Worm (Caenorhabditis elegans) whole organism, L3 larva: ENCODE results near the gene ttr-17.

Experiments used
- ZK546.5 ChIP-seq: sonication (generic microtip); optimal IDR thresholded peaks from 2 replicates; lab custom pipeline; 2017; ENCODE audit warnings: missing biosample characterization, missing genetic modification characterization
- aly-2 ChIP-seq: fragments of 150-350 bp; optimal IDR thresholded peaks from 2 replicates; lab custom pipeline; 2014; ENCODE audit warnings: missing biosample characterization, missing genetic modification characterization
- ama-1 ChIP-seq: fragments of 150-350 bp; optimal IDR thresholded peaks from 2 replicates; lab custom pipeline; 2018
- ceh-16 ChIP-seq: sonication (generic microtip); optimal IDR thresholded peaks from 2 replicates; lab custom pipeline; 2017; ENCODE audit warnings: missing biosample characterization, missing genetic modification characterization
- ceh-28 ChIP-seq: fragments of 150-350 bp; optimal IDR thresholded peaks from 2 replicates; lab custom pipeline; 2014; ENCODE audit warnings: missing biosample characterization, missing genetic modification reagents, missing genetic modification characterization
- ceh-82 ChIP-seq: fragments of 150-350 bp; optimal IDR thresholded peaks from 2 replicates; lab custom pipeline; 2014; ENCODE audit warnings: missing biosample characterization, missing genetic modification characterization
- egl-27 ChIP-seq: sonication (generic microtip); optimal IDR thresholded peaks from 4 replicates; lab custom pipeline; 2017; ENCODE audit warnings: missing biosample characterization, missing genetic modification reagents, missing genetic modification characterization
- elt-1 ChIP-seq: fragments of 150-350 bp; optimal IDR thresholded peaks from 2 replicates; lab custom pipeline; 2014; ENCODE audit warnings: missing biosample characterization, missing genetic modification characterization
- elt-2 ChIP-seq: sonication (generic microtip); optimal IDR thresholded peaks from 2 replicates; lab custom pipeline; 2016; ENCODE audit warnings: missing genetic modification reagents, mild to moderate bottlenecking, missing genetic modification characterization, missing compliant biosample characterization
- elt-3 ChIP-seq, 3 experiments: fragments of 150-350 bp in 1 of 3; sonication (generic microtip) in 2 of 3; optimal IDR thresholded peaks; 2 replicates in 2 of 3; 4 replicates in 1 of 3; lab custom pipeline; 2014 to 2017; ENCODE audit warnings: missing biosample characterization in 3 of 3, missing genetic modification characterization in 3 of 3
- fkh-10 ChIP-seq: sonication (generic microtip); optimal IDR thresholded peaks from 2 replicates; lab custom pipeline; 2017; ENCODE audit warnings: missing biosample characterization, missing genetic modification reagents, missing genetic modification characterization
- fkh-2 ChIP-seq: fragments of 150-350 bp; optimal IDR thresholded peaks from 2 replicates; lab custom pipeline; 2014; ENCODE audit warnings: missing biosample characterization, missing genetic modification reagents, missing genetic modification characterization
- hmg-11 ChIP-seq: sonication (generic microtip); optimal IDR thresholded peaks from 2 replicates; lab custom pipeline; 2016; ENCODE audit warnings: missing genetic modification characterization, missing compliant biosample characterization
- jun-1 ChIP-seq: fragments of 150-350 bp; optimal IDR thresholded peaks from 2 replicates; lab custom pipeline; 2014; ENCODE audit warnings: missing biosample characterization, missing genetic modification reagents, missing genetic modification characterization
- lin-15B ChIP-seq: fragments of 150-350 bp; optimal IDR thresholded peaks from 2 replicates; lab custom pipeline; 2014; ENCODE audit warnings: missing biosample characterization, missing genetic modification characterization
- lin-39 ChIP-seq: fragments of 150-350 bp; optimal IDR thresholded peaks from 2 replicates; lab custom pipeline; 2018; ENCODE audit warnings: missing biosample characterization, missing genetic modification reagents, missing genetic modification characterization
- lsy-12 ChIP-seq: sonication (generic microtip); optimal IDR thresholded peaks from 2 replicates; lab custom pipeline; 2016; ENCODE audit warnings: mild to moderate bottlenecking, missing genetic modification characterization, missing compliant biosample characterization
- mdl-1 ChIP-seq: fragments of 150-350 bp; optimal IDR thresholded peaks from 2 replicates; lab custom pipeline; 2014; ENCODE audit warnings: missing biosample characterization, missing genetic modification characterization
- mml-1 ChIP-seq: fragments of 150-350 bp; sonication (generic microtip); optimal IDR thresholded peaks from 3 replicates; lab custom pipeline; 2014; ENCODE audit warnings: missing biosample characterization, missing genetic modification characterization
- nfya-1 ChIP-seq: sonication (generic microtip); optimal IDR thresholded peaks from 2 replicates; lab custom pipeline; 2017; ENCODE audit warnings: missing genetic modification characterization, mild to moderate bottlenecking, missing compliant biosample characterization, antibody characterized with exemption, moderate library complexity; ENCODE audit not compliant: insufficient read depth
- nhr-11 ChIP-seq: fragments of 150-350 bp; optimal IDR thresholded peaks from 2 replicates; lab custom pipeline; 2014; ENCODE audit warnings: missing biosample characterization, missing genetic modification characterization
- nhr-23 ChIP-seq: fragments of 150-350 bp; optimal IDR thresholded peaks from 2 replicates; lab custom pipeline; 2014; ENCODE audit warnings: missing biosample characterization, missing genetic modification reagents, missing genetic modification characterization
- nhr-237 ChIP-seq: fragments of 150-350 bp; optimal IDR thresholded peaks from 2 replicates; lab custom pipeline; 2014; ENCODE audit warnings: missing biosample characterization, missing genetic modification characterization
- nhr-25 ChIP-seq: sonication (generic microtip); optimal IDR thresholded peaks from 2 replicates; lab custom pipeline; 2017; ENCODE audit warnings: missing biosample characterization, missing genetic modification characterization
- nhr-28 ChIP-seq: fragments of 150-350 bp; optimal IDR thresholded peaks from 2 replicates; lab custom pipeline; 2014; ENCODE audit warnings: missing biosample characterization, missing genetic modification characterization
- nhr-43 ChIP-seq: sonication (generic microtip); optimal IDR thresholded peaks from 2 replicates; lab custom pipeline; 2016; ENCODE audit warnings: mild to moderate bottlenecking, missing genetic modification characterization, missing compliant biosample characterization; ENCODE audit not compliant: poor library complexity, severe bottlenecking
- nhr-67 ChIP-seq: fragments of 150-350 bp; optimal IDR thresholded peaks from 2 replicates; lab custom pipeline; 2014; ENCODE audit warnings: missing biosample characterization, missing genetic modification characterization
- nhr-76 ChIP-seq: fragments of 150-350 bp; sonication (generic microtip); optimal IDR thresholded peaks from 5 replicates; lab custom pipeline; 2014; ENCODE audit warnings: missing biosample characterization, missing genetic modification characterization
- nhr-77 ChIP-seq: fragments of 150-350 bp; optimal IDR thresholded peaks from 2 replicates; lab custom pipeline; 2014; ENCODE audit warnings: missing biosample characterization, missing genetic modification characterization
- pha-4 ChIP-seq: fragments of 150-350 bp; optimal IDR thresholded peaks from 2 replicates; lab custom pipeline; 2014; ENCODE audit warnings: missing biosample characterization, missing genetic modification reagents, missing genetic modification characterization
- pqm-1 ChIP-seq: fragments of 150-350 bp; optimal IDR thresholded peaks from 2 replicates; lab custom pipeline; 2017; ENCODE audit warnings: missing biosample characterization, missing genetic modification characterization, inconsistent platforms
- sea-2 ChIP-seq: fragments of 150-350 bp; sonication (generic microtip); optimal IDR thresholded peaks from 4 replicates; lab custom pipeline; 2014; ENCODE audit warnings: missing biosample characterization, missing genetic modification reagents, missing genetic modification characterization
- skn-1 ChIP-seq: fragments of 150-350 bp; optimal IDR thresholded peaks from 2 replicates; lab custom pipeline; 2014; ENCODE audit warnings: missing biosample characterization, missing genetic modification characterization
- snpc-4 ChIP-seq: fragments of 150-350 bp; optimal IDR thresholded peaks from 2 replicates; lab custom pipeline; 2014; ENCODE audit warnings: missing biosample characterization, missing genetic modification characterization
- tbx-2 ChIP-seq: sonication (generic microtip); optimal IDR thresholded peaks from 2 replicates; lab custom pipeline; 2016; ENCODE audit warnings: mild to moderate bottlenecking, missing genetic modification characterization, missing compliant biosample characterization
- zag-1 ChIP-seq: fragments of 150-350 bp; optimal IDR thresholded peaks from 2 replicates; lab custom pipeline; 2014; ENCODE audit warnings: missing biosample characterization, missing genetic modification characterization
- ztf-11 ChIP-seq: fragments of 150-350 bp; optimal IDR thresholded peaks from 2 replicates; lab custom pipeline; 2014; ENCODE audit warnings: missing biosample characterization, missing genetic modification characterization

The ttr-17 gene

DNA sequence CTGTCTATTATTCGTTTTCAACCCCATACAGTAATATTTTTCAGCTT, 28.4 kb downstream of the ttr-17 start, which contains the start of gene kdin-1:
TSS of gene kdin-1 (plus strand) at position 38 of the 47 bp plus-strand sequence.
- no peak for TF ChIP-seq nhr-237 (tag; lab: Kevin White, UChicago)
- TF ChIP-seq egl-27 (tag; lab: Kevin White, UChicago) = no peak
- TF ChIP-seq nhr-25 = no peak
- no peak for TF ChIP-seq elt-3 (tag; optimal IDR thresholded peaks at IDR 0.05; lab: Kevin White, UChicago)
- TF ChIP-seq ceh-82 (tag; lab: Kevin White, UChicago) = no peak
- no peak for TF ChIP-seq pha-4 (tag; lab: Kevin White, UChicago)
- no peak for TF ChIP-seq lin-39 (tag; lab: Kevin White, UChicago)
- TF ChIP-seq fkh-2 (tag; lab: Kevin White, UChicago) = no peak
- no peak for TF ChIP-seq zag-1 (tag; lab: Kevin White, UChicago)
- no peak for TF ChIP-seq snpc-4 (tag; lab: Kevin White, UChicago)
- TF ChIP-seq ztf-11 (tag; lab: Kevin White, UChicago) = no peak
- no peak for TF ChIP-seq nhr-28 (tag; lab: Kevin White, UChicago)
- no peak for TF ChIP-seq nhr-67 (tag; lab: Kevin White, UChicago)
- no peak for TF ChIP-seq sea-2 (GFP tag; lab: Kevin White, UChicago)
- TF ChIP-seq ama-1 (lab: Kevin White, UChicago) = no peak

DNA sequence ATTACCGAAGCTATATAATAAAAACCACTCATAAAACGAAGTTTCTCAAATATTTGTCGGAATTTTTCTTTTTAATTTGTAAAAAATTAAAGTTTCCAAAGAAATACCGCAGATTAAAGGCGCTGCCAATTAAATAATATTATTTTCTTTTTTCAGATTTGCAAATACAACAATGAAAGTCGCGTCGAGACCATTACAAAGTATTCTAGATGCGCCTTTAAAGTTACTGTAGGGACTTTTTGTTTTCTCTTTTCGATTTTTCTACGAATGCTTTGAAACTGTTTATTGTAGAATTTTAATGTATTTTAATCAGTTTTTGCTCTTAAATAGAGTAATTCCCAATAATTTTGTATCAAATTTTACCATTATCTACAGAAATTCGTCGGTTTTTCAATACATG, 28.6 kb downstream of the ttr-17 start:
- TF ChIP-seq aly-2 (tag; lab: Kevin White, UChicago) (no peak), nhr-43 (tag; lab: Kevin White, UChicago) (no peak), mml-1 (tag; lab: Kevin White, UChicago) (no peak), ama-1 (lab: Kevin White, UChicago) (no peak), nhr-76 (no peak), nhr-67 (tag; lab: Kevin White, UChicago) (no peak), nfya-1 (tag; lab: Kevin White, UChicago) (no peak), fkh-10 (GFP tag; lab: Kevin White, UChicago) (no peak), nhr-237 (tag; lab: Kevin White, UChicago) (no peak), elt-3 (tag; optimal IDR thresholded peaks at IDR 0.05; lab: Kevin White, UChicago) (no peak), tbx-2 (tag; lab: Kevin White, UChicago) (no peak), elt-2 (no peak), skn-1 (tag; lab: Kevin White, UChicago) (no peak), fkh-2 (tag; lab: Kevin White, UChicago) (no peak), elt-1 (tag; lab: Kevin White, UChicago) (no peak), mdl-1 (tag; lab: Kevin White, UChicago) (no peak), lin-39 (tag; lab: Kevin White, UChicago) (no peak), ceh-16 (tag; lab: Kevin White, UChicago) (no peak)

ce11 chrIV:11037118-11037719, 29.6 kb downstream of the ttr-17 start:
- peak; percentile 69 for TF ChIP-seq elt-2
- TF ChIP-seq nhr-11 (tag; lab: Kevin White, UChicago) = no peak
- no peak for TF ChIP-seq tbx-2 (tag; lab: Kevin White, UChicago)
- TF ChIP-seq nhr-77 = peak; percentile 26
- TF ChIP-seq pqm-1 (tag; lab: Kevin White, UChicago) = peak; percentile 45
- no peak for TF ChIP-seq nhr-43 (tag; lab: Kevin White, UChicago)
- TF ChIP-seq, all 47 proteins: peak for 3

- TF ChIP-seq ceh-28 = peak; percentile 38
- TF ChIP-seq nfya-1 (tag; lab: Kevin White, UChicago) = peak; percentile 65
- TF ChIP-seq snpc-4 (tag; lab: Kevin White, UChicago) = peak; percentile 70
- no peak for TF ChIP-seq elt-3 (tag; optimal IDR thresholded peaks at IDR 0.05; lab: Kevin White, UChicago)
- TF ChIP-seq lin-15B (tag; lab: Kevin White, UChicago) = peak; percentile 63
- no peak for TF ChIP-seq ama-1 (lab: Kevin White, UChicago)
- TF ChIP-seq pha-4 (tag; lab: Kevin White, UChicago) = peak; percentile 87
- peak; percentile 44 for TF ChIP-seq jun-1 (tag; lab: Kevin White, UChicago)
- TF ChIP-seq pqm-1 (tag; lab: Kevin White, UChicago) = peak; percentile 16
- TF ChIP-seq zag-1 (tag; lab: Kevin White, UChicago) = no peak
- TF ChIP-seq lsy-12 (tag; lab: Kevin White, UChicago) = peak; percentile 45
- peak; percentile 35 for TF ChIP-seq elt-2
- TF ChIP-seq ZK546.5 (tag; lab: Kevin White, UChicago) = no peak
- TF ChIP-seq lin-39 (tag; lab: Kevin White, UChicago) = peak; percentile 31
- TF ChIP-seq nhr-23 (tag; lab: Kevin White, UChicago) = peak; percentile 58
- peak; percentile 10 for TF ChIP-seq nhr-25
- TF ChIP-seq hmg-11 (tag; lab: Kevin White, UChicago) = peak; percentile 51
- TF ChIP-seq, all 47 proteins: peak for 13
These were observed 30.6 kb downstream of the ttr-17 start, which contains the start of gene fkb-1 for ce11 chrIV:11036222-11036621. Gene fkb-1 (plus strand): TSS chrIV:11036582.
